Fruit fly (Drosophila melanogaster): Measurements from ENCODE around the gene CG12502.

The CG12502 gene

dm6 chr3L:908508-909162 lies 43.4 kb downstream of the CG12502 start, which contains the start of gene nerfin-1 (continued):
- TF ChIP-seq Drgx (GFP tag; IDR thresholded peaks at IDR 0.05) = no peak
- TF ChIP-seq wdn (GFP tag; IDR thresholded peaks at IDR 0.05) = no peak
- no peak for TF ChIP-seq CG32772 (GFP tag; IDR thresholded peaks at IDR 0.05)
- no peak for TF ChIP-seq CG1792 (GFP tag; optimal IDR thresholded peaks at IDR 0.05)
- TF ChIP-seq Elba2 (GFP tag; optimal IDR thresholded peaks at IDR 0.05) = no peak
- TF ChIP-seq Dfd (GFP tag; optimal IDR thresholded peaks at IDR 0.05) = no peak
- TF ChIP-seq CG16815 (GFP tag; optimal IDR thresholded peaks at IDR 0.05) = peak; percentile 18
- no peak for TF ChIP-seq Jarid2 (GFP tag; optimal IDR thresholded peaks at IDR 0.05)
- TF ChIP-seq Sin3A (optimal IDR thresholded peaks at IDR 0.05) = no peak
- no peak for TF ChIP-seq CG12744 (GFP tag; optimal IDR thresholded peaks at IDR 0.05)
- TF ChIP-seq repo (GFP tag; optimal IDR thresholded peaks at IDR 0.05) = no peak
- no peak for TF ChIP-seq fru (optimal IDR thresholded peaks at IDR 0.05)
- TF ChIP-seq CG6765 (GFP tag; optimal IDR thresholded peaks at IDR 0.05) = no peak
- no peak for TF ChIP-seq HmgD (GFP tag; optimal IDR thresholded peaks at IDR 0.05)
- no peak for TF ChIP-seq CG13296 (GFP tag; optimal IDR thresholded peaks at IDR 0.05)
- no peak for TF ChIP-seq CG8359 (GFP tag; optimal IDR thresholded peaks at IDR 0.05; ENCODE audit: borderline replicate concordance)
- no peak for TF ChIP-seq CG1832 (GFP tag; optimal IDR thresholded peaks at IDR 0.05)
- TF ChIP-seq CG2678 (tag; optimal IDR thresholded peaks at IDR 0.05) = peak; percentile 58
- TF ChIP-seq CG10959 (GFP tag; IDR thresholded peaks at IDR 0.05) = no peak
- peak; percentile 40 for TF ChIP-seq tio (GFP tag; optimal IDR thresholded peaks at IDR 0.05)
- no peak for TF ChIP-seq CG17612 (GFP tag; IDR thresholded peaks at IDR 0.05)
- no peak for TF ChIP-seq CG14050 (GFP tag; IDR thresholded peaks at IDR 0.05)
- TF ChIP-seq B-H2 (GFP tag; optimal IDR thresholded peaks at IDR 0.05) = no peak
- TF ChIP-seq CG17361 (GFP tag; IDR thresholded peaks at IDR 0.05) = peak; percentile 73; the same call in 2 of the 3 replicates
- no peak for TF ChIP-seq ttk (GFP tag; IDR thresholded peaks at IDR 0.05)
- TF ChIP-seq NK7.1 (GFP tag; optimal IDR thresholded peaks at IDR 0.05) = no peak
- TF ChIP-seq gsb-n (tag; optimal IDR thresholded peaks at IDR 0.05) = peak; percentile 42
- no peak for TF ChIP-seq slou (GFP tag; optimal IDR thresholded peaks at IDR 0.05)
- TF ChIP-seq vfl (GFP tag; optimal IDR thresholded peaks at IDR 0.05) = no peak
- TF ChIP-seq Lim3 (GFP tag; IDR thresholded peaks at IDR 0.05) = no peak
- TF ChIP-seq CG15479 (GFP tag; optimal IDR thresholded peaks at IDR 0.05) = no peak
- no peak for TF ChIP-seq trem (tag; optimal IDR thresholded peaks at IDR 0.05)
- no peak for TF ChIP-seq wek (GFP tag; optimal IDR thresholded peaks at IDR 0.05)
- no peak for TF ChIP-seq CG1647 (GFP tag; optimal IDR thresholded peaks at IDR 0.05)
- no peak for TF ChIP-seq btn (GFP tag; optimal IDR thresholded peaks at IDR 0.05)
- TF ChIP-seq scrt (GFP tag; optimal IDR thresholded peaks at IDR 0.05) = no peak
- TF ChIP-seq jumu (GFP tag; optimal IDR thresholded peaks at IDR 0.05) = peak; percentile 10
- TF ChIP-seq Lpt (GFP tag; optimal IDR thresholded peaks at IDR 0.05) = no peak
- no peak for TF ChIP-seq pzg (GFP tag; optimal IDR thresholded peaks at IDR 0.05)
- peak; percentile 45 for TF ChIP-seq CG30403 (GFP tag; optimal IDR thresholded peaks at IDR 0.05)
- no peak for TF ChIP-seq NFAT (GFP tag; IDR thresholded peaks at IDR 0.05)
- TF ChIP-seq Bteb2 (GFP tag; optimal IDR thresholded peaks at IDR 0.05) = no peak
- no peak for TF ChIP-seq CG8290 (GFP tag; optimal IDR thresholded peaks at IDR 0.05)
- TF ChIP-seq CG8290 (tag; optimal IDR thresholded peaks at IDR 0.05) = no peak
- no peak for TF ChIP-seq CG3847 (GFP tag; IDR thresholded peaks at IDR 0.05)
- TF ChIP-seq CG3281 (GFP tag; optimal IDR thresholded peaks at IDR 0.05) = no peak
- no peak for TF ChIP-seq Mad (GFP tag; optimal IDR thresholded peaks at IDR 0.05)
- TF ChIP-seq Xbp1 (GFP tag; optimal IDR thresholded peaks at IDR 0.05) = peak; percentile 16
- TF ChIP-seq Fer2 (tag; optimal IDR thresholded peaks at IDR 0.05) = no peak
- no peak for TF ChIP-seq maf-S (GFP tag; optimal IDR thresholded peaks at IDR 0.05)
- peak; percentile 56 for TF ChIP-seq CG11504 (tag; optimal IDR thresholded peaks at IDR 0.05)
- TF ChIP-seq Dip3 (GFP tag; optimal IDR thresholded peaks at IDR 0.05) = no peak
- TF ChIP-seq exex (tag; optimal IDR thresholded peaks at IDR 0.05) = no peak
